Fruit fly (Drosophila melanogaster) whole organism, prepupa: ENCODE measurements around the gene CG32988.

ENCODE experiments used
- CG3919 ChIP-seq: fragments of 200-800 bp; sonication (Bioruptor generic); optimal IDR thresholded peaks from 3 replicates; lab custom pipeline; 2016; ENCODE audit warnings: missing biosample characterization, missing genetic modification characterization
- pdm3 ChIP-seq: fragments of 200-800 bp; sonication (Bioruptor generic); optimal IDR thresholded peaks from 3 replicates; lab custom pipeline; 2016; ENCODE audit warnings: missing biosample characterization, missing genetic modification characterization

DNA sequence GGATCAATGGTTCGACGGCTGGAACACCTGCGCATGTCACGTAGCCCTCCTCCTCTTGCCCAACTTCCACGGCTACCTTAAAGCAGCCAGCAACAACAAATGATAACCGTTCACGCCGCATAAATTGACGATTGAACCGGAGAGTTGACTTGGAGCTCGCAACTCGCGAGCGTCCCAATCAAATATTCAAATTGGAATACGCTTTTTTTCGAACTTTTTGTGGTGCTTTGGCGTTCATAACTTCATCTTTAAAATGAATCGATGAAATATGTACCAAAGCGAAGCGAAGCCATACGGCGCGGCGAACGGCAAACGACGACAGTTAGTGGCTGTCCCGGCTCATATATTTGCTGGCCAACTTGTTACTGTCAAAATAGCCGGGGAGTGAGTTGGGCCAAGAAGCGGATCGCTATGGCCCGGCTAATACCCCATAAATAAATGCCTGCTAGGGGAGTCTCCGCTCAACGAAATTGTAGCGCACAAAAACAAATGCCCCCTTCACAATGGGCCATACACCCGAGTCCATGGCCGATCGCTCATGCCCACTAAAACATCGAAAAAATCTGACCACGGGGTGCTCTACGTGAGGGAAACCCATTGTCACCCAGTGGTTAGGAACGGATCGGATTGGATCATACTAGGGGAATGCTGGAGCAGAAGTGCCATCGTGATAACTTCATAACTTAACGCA lies 14.7 kb downstream of the CG32988 start:
- TF ChIP-seq CG3919 (no peak), pdm3 (GFP tag; lab: Kevin White, UChicago) (no peak)
